Worm (Caenorhabditis elegans): ENCODE measurements around the gene fipr-18.

- TF ChIP-seq T22C8.4 (GFP tag; IDR thresholded peaks at IDR 0.05) = no peak
- peak; percentile 78 for TF ChIP-seq flt-1 (GFP tag; IDR thresholded peaks at IDR 0.05)
- no peak for TF ChIP-seq ztf-29 (GFP tag; IDR thresholded peaks at IDR 0.05)
- no peak for TF ChIP-seq ztf-23 (GFP tag; IDR thresholded peaks at IDR 0.05)
- TF ChIP-seq klf-2 (GFP tag; conservative IDR thresholded peaks at IDR 0.05) = no peak
- no peak for TF ChIP-seq ref-1 (GFP tag; conservative IDR thresholded peaks at IDR 0.05)
- no peak for TF ChIP-seq cog-1 (tag; optimal IDR thresholded peaks at IDR 0.05)
- no peak for TF ChIP-seq med-1 (GFP tag; optimal IDR thresholded peaks at IDR 0.05; ENCODE audit: insufficient read depth)
- no peak for TF ChIP-seq tab-1 (GFP tag; IDR thresholded peaks at IDR 0.05)
Observed at ce11 chrIII:7494850-7495314, 35.8 kb downstream of the fipr-18 start.

Measured in whole organism, midembryonic.